Worm (Caenorhabditis elegans): ENCODE measurements around the gene pen-2.

ce11 chrIII:11352840-11353239, 9.7 kb downstream of the pen-2 start:
- TF ChIP-seq nhr-77 (tag; optimal IDR thresholded peaks at IDR 0.05) (no peak), sdz-12 (GFP tag; optimal IDR thresholded peaks at IDR 0.05) (no peak), snpc-4 (tag; optimal IDR thresholded peaks at IDR 0.05) (no peak)

Data from whole organism, L4 larva.